Worm (Caenorhabditis elegans) whole organism, early embryonic: ENCODE measurements around the gene C05G5.3.

Experiments
- B0310.2 ChIP-seq: sonication (generic microtip); optimal IDR thresholded peaks from 2 replicates; lab custom pipeline; 2016; ENCODE audit warnings: mild to moderate bottlenecking, missing genetic modification characterization, missing compliant biosample characterization
- F13C5.2 ChIP-seq: sonication (generic microtip); optimal IDR thresholded peaks from 2 replicates; lab custom pipeline; 2017; ENCODE audit warnings: mild to moderate bottlenecking, missing genetic modification characterization, inconsistent platforms, missing compliant biosample characterization
- aly-1 ChIP-seq: sonication (generic microtip); optimal IDR thresholded peaks from 2 replicates; lab custom pipeline; 2016; ENCODE audit warnings: missing genetic modification characterization, missing compliant biosample characterization
- ama-1 ChIP-seq: fragments of 150-350 bp; optimal IDR thresholded peaks from 2 replicates; lab custom pipeline; 2014
- ceh-13 ChIP-seq: fragments of 200-800 bp; sonication (Bioruptor generic); optimal IDR thresholded peaks from 2 replicates; lab custom pipeline; 2018; ENCODE audit warnings: mild to moderate bottlenecking, missing genetic modification characterization, missing compliant biosample characterization
- ceh-36 ChIP-seq: sonication (generic microtip); optimal IDR thresholded peaks from 2 replicates; lab custom pipeline; 2016; ENCODE audit warnings: missing genetic modification characterization, inconsistent platforms, missing compliant biosample characterization
- ets-7 ChIP-seq: sonication (generic microtip); optimal IDR thresholded peaks from 2 replicates; lab custom pipeline; 2016; ENCODE audit warnings: missing genotype, missing genetic modification characterization, missing compliant biosample characterization
- flt-1 ChIP-seq: fragments of 200-800 bp; sonication (Bioruptor generic); IDR thresholded peaks from 2 replicates; pipeline ENCODE4 v1.3.6; 2022; ENCODE audit warnings: missing genetic modification characterization, missing compliant biosample characterization
- hmbx-1 ChIP-seq: sonication (generic microtip); optimal IDR thresholded peaks from 2 replicates; lab custom pipeline; 2016; ENCODE audit warnings: mild to moderate bottlenecking, missing genetic modification characterization, missing compliant biosample characterization
- hmg-4 ChIP-seq: fragments of 200-800 bp; sonication (Bioruptor generic); optimal IDR thresholded peaks from 2 replicates; lab custom pipeline; 2018; ENCODE audit warnings: mild to moderate bottlenecking, missing genetic modification characterization, missing compliant biosample characterization
- hnd-1 ChIP-seq: sonication (generic microtip); optimal IDR thresholded peaks from 2 replicates; lab custom pipeline; 2016; ENCODE audit warnings: missing genetic modification characterization, missing compliant biosample characterization
- pes-1 ChIP-seq: fragments of 200-800 bp; sonication (Bioruptor generic); IDR thresholded peaks from 2 replicates; pipeline ENCODE4 v1.3.6; 2022; ENCODE audit warnings: missing genetic modification reagents, missing genetic modification characterization, missing compliant biosample characterization
- scrt-1 ChIP-seq: fragments of 200-800 bp; sonication (Bioruptor generic); IDR thresholded peaks from 2 replicates; pipeline ENCODE4 v1.3.6; 2022; ENCODE audit warnings: missing genetic modification characterization, missing compliant biosample characterization
- sea-1 ChIP-seq: fragments of 200-800 bp; sonication (Bioruptor generic); conservative IDR thresholded peaks from 2 replicates; pipeline ENCODE4 v1.3.6; 2022; ENCODE audit warnings: missing genetic modification characterization, missing compliant biosample characterization
- tbx-11 ChIP-seq: fragments of 200-800 bp; sonication (Bioruptor generic); IDR thresholded peaks from 2 replicates; pipeline ENCODE4 v1.3.6; 2022; ENCODE audit warnings: missing genetic modification characterization, missing compliant biosample characterization
- tbx-37 ChIP-seq: fragments of 200-800 bp; sonication (Bioruptor generic); conservative IDR thresholded peaks from 2 replicates; pipeline ENCODE4 v1.3.6; 2022; ENCODE audit warnings: missing genetic modification reagents, missing genetic modification characterization, missing compliant biosample characterization
- tra-4 ChIP-seq: sonication (generic microtip); optimal IDR thresholded peaks from 2 replicates; lab custom pipeline; 2017; ENCODE audit warnings: missing genetic modification characterization, missing compliant biosample characterization

Gene C05G5.3

DNA sequence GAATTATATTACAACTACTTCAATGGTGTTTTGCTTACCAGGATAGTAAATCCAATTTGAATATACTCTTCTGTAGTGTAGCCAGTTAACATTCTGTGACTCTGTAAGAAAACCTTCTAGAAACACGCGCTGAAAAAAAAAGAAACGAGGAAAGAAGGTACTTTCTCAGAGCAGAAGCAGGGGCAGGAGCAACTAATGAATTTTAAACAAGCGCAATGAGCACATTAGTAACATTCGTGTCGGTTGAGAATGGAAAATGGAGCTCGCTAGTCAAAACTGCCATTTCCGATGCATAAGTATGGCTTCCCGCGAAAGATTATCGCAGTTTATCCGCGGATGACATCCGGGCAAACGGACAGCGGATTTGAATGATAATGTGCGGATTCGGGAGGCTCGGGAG lies at the start of gene C05G5.3:
Gene C05G5.3, minus strand, starts transcription at position 101 of the 400 bp plus-strand sequence.
- no peak for TF ChIP-seq B0310.2
- TF ChIP-seq hnd-1 (tag; lab: Kevin White, UChicago), result no peak
- no peak for TF ChIP-seq ama-1
- TF ChIP-seq tbx-37 (GFP tag; lab: Robert Waterston, UW), result no peak
- no peak for TF ChIP-seq tra-4 (tag; lab: Kevin White, UChicago)
- no peak for TF ChIP-seq ceh-13 (GFP tag; lab: Kevin White, UChicago)
- TF ChIP-seq hmg-4 (GFP tag; lab: Kevin White, UChicago), result no peak
- no peak for TF ChIP-seq ets-7 (tag; lab: Kevin White, UChicago)
- no peak for TF ChIP-seq scrt-1 (GFP tag; lab: Robert Waterston, UW)
- TF ChIP-seq hmbx-1 (tag; lab: Kevin White, UChicago), result no peak
- no peak for TF ChIP-seq tbx-11

DNA sequence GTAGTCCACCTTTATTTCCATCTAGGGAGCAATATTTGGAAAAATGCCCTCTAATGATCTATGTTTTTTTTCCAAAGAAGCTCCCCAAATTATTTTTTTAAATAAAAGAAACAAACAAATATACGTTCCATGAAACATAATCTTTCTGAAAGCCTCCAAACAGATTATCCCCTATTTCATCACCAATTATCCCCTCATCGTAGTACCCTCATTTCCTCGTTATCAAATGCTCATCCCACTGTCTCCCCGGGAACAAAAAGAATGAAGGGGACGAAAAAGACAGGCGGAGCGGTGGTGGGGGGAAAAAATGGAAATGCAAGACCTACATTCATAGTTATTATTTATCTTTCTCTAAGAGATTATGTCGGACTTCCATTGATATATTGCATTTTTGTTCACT lies 45.6 kb upstream of the C05G5.3 start:
- TF ChIP-seq tra-4 (tag; lab: Kevin White, UChicago) (no peak), hnd-1 (tag; lab: Kevin White, UChicago) (no peak), B0310.2 (no peak), tbx-11 (no peak), ets-7 (tag; lab: Kevin White, UChicago) (no peak), ceh-13 (GFP tag; lab: Kevin White, UChicago) (no peak), hmbx-1 (tag; lab: Kevin White, UChicago) (no peak), ceh-36 (tag; lab: Kevin White, UChicago) (no peak), tbx-37 (GFP tag; lab: Robert Waterston, UW) (no peak), scrt-1 (GFP tag; lab: Robert Waterston, UW) (no peak), pes-1 (GFP tag; lab: Robert Waterston, UW) (no peak), hmg-4 (GFP tag; lab: Kevin White, UChicago) (no peak), F13C5.2 (tag; lab: Kevin White, UChicago) (no peak), flt-1 (GFP tag; lab: Robert Waterston, UW) (no peak), aly-1 (tag; lab: Kevin White, UChicago) (no peak), sea-1 (GFP tag; lab: Robert Waterston, UW) (no peak), ama-1 (no peak)

DNA sequence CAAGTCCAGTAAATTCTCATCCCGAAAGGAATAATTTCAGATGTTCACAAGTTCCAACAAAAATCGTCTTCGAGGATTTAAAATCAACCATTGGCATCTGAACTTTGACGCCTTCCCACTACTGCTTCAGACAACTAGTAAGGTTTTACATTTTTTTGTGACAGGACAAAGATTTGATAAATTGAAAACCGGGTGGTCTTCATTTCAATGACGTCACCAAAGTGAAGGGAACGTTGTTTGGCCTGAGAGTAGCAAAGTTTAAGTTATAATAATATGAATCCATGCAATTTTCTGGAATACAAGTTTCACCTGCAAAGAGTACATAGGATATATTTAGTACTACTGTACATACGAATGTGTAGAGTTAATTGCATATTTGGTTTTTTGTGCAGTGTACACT lies 42.4 kb upstream of the C05G5.3 start:
- TF ChIP-seq ceh-36 (tag; lab: Kevin White, UChicago) (no peak), hmbx-1 (tag; lab: Kevin White, UChicago) (no peak), tra-4 (tag; lab: Kevin White, UChicago) (no peak), B0310.2 (no peak)

DNA sequence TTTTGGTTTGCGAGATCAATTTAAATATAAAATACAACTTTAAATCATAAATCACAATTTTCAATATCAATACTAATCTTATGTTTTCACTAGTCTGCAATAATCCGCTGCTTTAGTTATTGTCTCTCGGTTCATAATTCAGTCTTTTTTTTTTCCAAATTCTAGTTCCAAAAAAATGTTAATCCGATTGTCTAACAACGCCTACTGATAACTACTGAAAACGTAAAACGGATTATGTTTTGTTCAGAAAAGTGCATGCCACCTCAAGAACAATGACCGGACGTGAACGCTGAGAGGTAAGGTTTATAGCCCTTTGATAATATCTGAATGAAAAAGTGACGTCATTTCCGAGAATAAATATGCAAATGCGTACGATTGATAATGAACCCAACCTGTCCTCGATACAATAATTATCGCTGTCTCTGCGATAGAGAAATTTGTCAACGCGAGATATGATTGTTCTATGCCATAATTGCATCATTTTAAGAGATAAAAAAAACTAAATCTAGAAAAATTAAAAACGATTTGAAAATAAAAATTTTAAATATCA lies 41.5 kb upstream of the C05G5.3 start, which contains the start of gene sprr-2:
Gene sprr-2, plus strand, starts transcription at position 248 of the 550 bp plus-strand sequence.
- TF ChIP-seq tra-4 (tag; lab: Kevin White, UChicago) (no peak), hmg-4 (GFP tag; lab: Kevin White, UChicago) (no peak), scrt-1 (GFP tag; lab: Robert Waterston, UW) (no peak), B0310.2 (no peak), hnd-1 (tag; lab: Kevin White, UChicago) (no peak), tbx-11 (no peak), tbx-37 (GFP tag; lab: Robert Waterston, UW) (no peak), pes-1 (GFP tag; lab: Robert Waterston, UW) (no peak), hmbx-1 (tag; lab: Kevin White, UChicago) (no peak), sea-1 (GFP tag; lab: Robert Waterston, UW) (no peak), flt-1 (GFP tag; lab: Robert Waterston, UW) (no peak), ceh-13 (GFP tag; lab: Kevin White, UChicago) (no peak), F13C5.2 (tag; lab: Kevin White, UChicago) (no peak), ceh-36 (tag; lab: Kevin White, UChicago) (no peak)

DNA sequence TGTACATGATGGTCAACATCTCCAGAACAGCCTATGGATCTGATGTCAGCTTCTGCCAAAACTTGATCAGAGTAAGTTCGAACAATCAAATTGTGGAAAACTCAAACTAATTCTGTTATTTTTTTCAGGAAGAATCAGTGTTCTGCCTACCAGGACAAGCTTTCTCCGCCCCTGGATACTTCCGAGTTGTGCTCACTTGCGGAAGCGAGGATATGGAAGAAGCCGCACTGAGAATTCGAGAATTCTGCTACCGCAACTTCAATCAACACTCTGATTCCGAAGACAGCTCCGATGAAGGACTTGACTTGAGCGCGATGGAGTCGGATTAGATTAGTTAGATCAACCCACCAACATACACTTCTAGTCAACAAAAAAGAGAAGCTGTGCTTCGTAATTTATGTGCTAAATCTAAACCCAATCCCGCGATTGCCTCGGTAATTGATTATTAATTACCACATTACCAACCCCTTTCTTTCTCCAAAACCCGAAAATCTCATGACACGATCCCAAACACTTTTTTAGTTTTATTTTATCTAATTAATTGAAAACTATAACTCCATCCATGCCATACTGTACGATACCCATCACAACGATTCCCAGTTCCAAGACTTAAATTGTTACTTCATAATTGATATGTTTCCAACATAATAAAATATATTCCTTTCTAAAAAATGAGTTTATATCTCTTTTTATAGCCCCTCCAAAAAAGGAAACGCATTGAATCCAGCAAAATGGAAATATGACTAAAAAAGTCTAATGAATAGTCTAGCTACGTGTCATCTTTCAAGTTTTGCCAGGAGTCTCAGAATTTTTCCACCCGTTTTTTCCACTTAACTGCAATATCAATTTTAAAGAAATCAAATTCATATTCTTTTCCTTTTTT lies 40.7 kb upstream of the C05G5.3 start:
- TF ChIP-seq pes-1 (GFP tag; lab: Robert Waterston, UW) (no peak), hmbx-1 (tag; lab: Kevin White, UChicago) (no peak), tbx-11 (no peak), B0310.2 (no peak), flt-1 (GFP tag; lab: Robert Waterston, UW) (no peak), scrt-1 (GFP tag; lab: Robert Waterston, UW) (no peak), tbx-37 (GFP tag; lab: Robert Waterston, UW) (no peak), aly-1 (tag; lab: Kevin White, UChicago) (no peak)

DNA sequence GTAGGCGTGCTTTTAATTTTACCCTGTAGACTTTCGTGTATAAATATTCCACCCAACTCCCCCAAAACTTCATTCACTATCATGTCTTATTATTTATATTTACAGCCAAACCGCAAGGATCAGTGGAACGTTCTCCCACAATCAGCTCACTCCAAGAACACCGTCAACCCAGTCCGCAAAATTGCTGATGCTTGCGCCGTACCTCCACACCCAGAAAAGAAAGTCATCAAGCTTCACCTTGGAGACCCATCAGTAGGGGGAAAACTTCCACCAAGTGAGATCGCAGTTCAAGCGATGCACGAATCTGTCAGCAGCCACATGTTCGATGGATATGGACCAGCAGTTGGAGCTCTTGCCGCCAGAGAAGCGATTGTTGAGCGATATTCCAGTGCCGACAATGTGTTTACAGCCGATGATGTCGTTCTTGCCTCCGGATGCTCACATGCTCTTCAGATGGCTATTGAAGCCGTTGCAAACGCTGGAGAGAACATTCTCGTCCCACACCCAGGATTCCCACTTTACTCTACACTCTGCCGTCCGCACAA lies 39.5 kb upstream of the C05G5.3 start:
- TF ChIP-seq hnd-1 (tag; lab: Kevin White, UChicago), result no peak
- TF ChIP-seq sea-1 (GFP tag; lab: Robert Waterston, UW), result no peak
- no peak for TF ChIP-seq F13C5.2 (tag; lab: Kevin White, UChicago)
- no peak for TF ChIP-seq pes-1 (GFP tag; lab: Robert Waterston, UW)
- TF ChIP-seq hmg-4 (GFP tag; lab: Kevin White, UChicago), result no peak
